ENCODE assay signal across 5 fruit fly cellular contexts in the genomic region with DNA sequence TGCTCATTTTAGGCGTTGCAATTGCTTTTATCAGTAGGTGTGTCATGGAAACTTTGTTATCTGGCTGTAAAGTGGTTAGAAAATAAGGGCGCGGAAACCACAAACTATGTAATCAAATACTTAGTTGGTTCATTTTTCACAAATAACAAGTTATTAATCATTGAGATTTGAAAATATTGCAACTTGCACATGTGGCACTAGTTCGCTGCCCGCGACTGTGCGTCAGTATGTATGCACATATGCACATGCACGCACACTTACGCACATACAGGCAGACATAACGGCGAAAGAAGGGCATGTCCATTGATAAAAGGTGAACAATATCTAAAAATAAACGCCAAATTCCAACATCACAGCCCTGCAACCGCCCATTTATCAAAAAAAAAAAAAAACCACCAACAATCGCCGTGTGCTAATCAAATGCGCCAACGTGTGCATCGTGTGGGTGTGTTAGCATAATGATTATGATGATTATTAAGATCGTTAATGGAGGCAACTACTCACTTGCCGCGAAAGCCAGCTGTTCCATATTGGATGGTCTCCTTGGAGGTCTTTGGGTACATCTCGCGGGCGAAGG.
TF ChIP-seq lines count a peak whose summit lies in the region.

No protein-coding gene starts in this region.

TF ChIP-seq in whole organism, adult, 20 proteins besides CTCF, POLR2A, EP300 and RAD21 (continued from another document):
- no peak for TF ChIP-seq kay (GFP tag; lab: Kevin White, UChicago; ENCODE audit: borderline replicate concordance)
- no peak for TF ChIP-seq CG1620 (GFP tag; optimal IDR thresholded peaks at IDR 0.05; lab: Kevin White, UChicago)
- no peak for TF ChIP-seq toe (GFP tag; optimal IDR thresholded peaks at IDR 0.05; lab: Kevin White, UChicago)

TF ChIP-seq in whole organism, embryonic, 481 proteins besides CTCF, POLR2A, EP300 and RAD21 (continued from another document and continues in another):
- TF ChIP-seq D (optimal IDR thresholded peaks at IDR 0.05; lab: Kevin White, UChicago) (peak; percentile 57), D (GFP tag; optimal IDR thresholded peaks at IDR 0.05; lab: Kevin White, UChicago) (peak; percentile 52), CG4360 (GFP tag; IDR thresholded peaks at IDR 0.05; lab: Robert Waterston, UW) (0 out of 2 replicates have a peak, but pooled peaks have one; percentile 35), row (GFP tag; IDR thresholded peaks at IDR 0.05; lab: Robert Waterston, UW) (peak; percentile 39; the same call in 1 of the 3 replicates), CG43689 (GFP tag; IDR thresholded peaks at IDR 0.05; lab: Robert Waterston, UW) (no peak), CG6654 (GFP tag; optimal IDR thresholded peaks at IDR 0.05; lab: Kevin White, UChicago) (peak; percentile 15), gce (GFP tag; IDR thresholded peaks at IDR 0.05; lab: Robert Waterston, UW) (no peak), tx (GFP tag; optimal IDR thresholded peaks at IDR 0.05; lab: Kevin White, UChicago) (no peak), CG11085 (GFP tag; IDR thresholded peaks at IDR 0.05; lab: Robert Waterston, UW) (no peak), CG12071 (GFP tag; optimal IDR thresholded peaks at IDR 0.05; lab: Kevin White, UChicago) (peak; percentile 25), vfl (GFP tag; optimal IDR thresholded peaks at IDR 0.05; lab: Kevin White, UChicago) (no peak), Asciz (GFP tag; optimal IDR thresholded peaks at IDR 0.05; lab: Kevin White, UChicago) (peak; percentile 57), Gsc (GFP tag; IDR thresholded peaks at IDR 0.05; lab: Robert Waterston, UW) (no peak), BtbVII (GFP tag; optimal IDR thresholded peaks at IDR 0.05; lab: Kevin White, UChicago) (peak; percentile 19), HLH3B (GFP tag; IDR thresholded peaks at IDR 0.05; lab: Robert Waterston, UW) (peak; percentile 60), Rx (GFP tag; IDR thresholded peaks at IDR 0.05; lab: Robert Waterston, UW) (peak; percentile 22; the same call in 1 of the 2 replicates), NK7.1 (GFP tag; optimal IDR thresholded peaks at IDR 0.05; lab: Kevin White, UChicago) (no peak), Hand (GFP tag; optimal IDR thresholded peaks at IDR 0.05; lab: Kevin White, UChicago) (peak; percentile 4), aop (GFP tag; IDR thresholded peaks at IDR 0.05; lab: Robert Waterston, UW) (no peak), Lpt (GFP tag; optimal IDR thresholded peaks at IDR 0.05; lab: Kevin White, UChicago) (no peak), corto (GFP tag; optimal IDR thresholded peaks at IDR 0.05; lab: Kevin White, UChicago) (peak; percentile 62), knrl (GFP tag; IDR thresholded peaks at IDR 0.05; lab: Robert Waterston, UW; ENCODE audit: partially characterized antibody) (no peak), CG5953 (GFP tag; IDR thresholded peaks at IDR 0.05; lab: Robert Waterston, UW) (no peak), fd3F (GFP tag; optimal IDR thresholded peaks at IDR 0.05; lab: Kevin White, UChicago) (no peak), CG3838 (GFP tag; optimal IDR thresholded peaks at IDR 0.05; lab: Kevin White, UChicago) (no peak), odd (GFP tag; optimal IDR thresholded peaks at IDR 0.05; lab: Kevin White, UChicago) (no peak), CG9727 (GFP tag; optimal IDR thresholded peaks at IDR 0.05; lab: Kevin White, UChicago) (peak; percentile 29), Poxn (GFP tag; IDR thresholded peaks at IDR 0.05; lab: Robert Waterston, UW) (no peak), nerfin-2 (GFP tag; IDR thresholded peaks at IDR 0.05; lab: Robert Waterston, UW; ENCODE audit: partially characterized antibody) (no peak), CG15479 (GFP tag; optimal IDR thresholded peaks at IDR 0.05; lab: Kevin White, UChicago) (no peak)

TF ChIP-seq in whole organism, prepupa, 60 proteins besides CTCF, POLR2A, EP300 and RAD21 (continued from another document and continues in another):
- TF ChIP-seq CG31627 (GFP tag; optimal IDR thresholded peaks at IDR 0.05; lab: Kevin White, UChicago) (peak; percentile 73), Lpt (GFP tag; optimal IDR thresholded peaks at IDR 0.05; lab: Kevin White, UChicago) (peak; percentile 40), svp (GFP tag; lab: Kevin White, UChicago) (no peak), CG4318 (GFP tag; optimal IDR thresholded peaks at IDR 0.05; lab: Kevin White, UChicago) (no peak), CG8319 (GFP tag; optimal IDR thresholded peaks at IDR 0.05; lab: Kevin White, UChicago) (peak; percentile 21), CG3032 (tag; optimal IDR thresholded peaks at IDR 0.05; lab: Kevin White, UChicago) (peak; percentile 46), topi (GFP tag; optimal IDR thresholded peaks at IDR 0.05; lab: Kevin White, UChicago) (peak; percentile 76), Blimp-1 (GFP tag; optimal IDR thresholded peaks at IDR 0.05; lab: Kevin White, UChicago) (no peak), salr (GFP tag; optimal IDR thresholded peaks at IDR 0.05; lab: Kevin White, UChicago) (peak in 1 of 2 experiments; percentile 63), Sox14 (GFP tag; optimal IDR thresholded peaks at IDR 0.05; lab: Kevin White, UChicago) (peak; percentile 74), vri (GFP tag; optimal IDR thresholded peaks at IDR 0.05; lab: Kevin White, UChicago) (peak; percentile 71), CG10669 (GFP tag; optimal IDR thresholded peaks at IDR 0.05; lab: Kevin White, UChicago) (peak; percentile 59), acj6 (GFP tag; optimal IDR thresholded peaks at IDR 0.05; lab: Kevin White, UChicago) (peak; percentile 69), dac (GFP tag; optimal IDR thresholded peaks at IDR 0.05; lab: Kevin White, UChicago) (peak; percentile 47), achi (GFP tag; optimal IDR thresholded peaks at IDR 0.05; lab: Kevin White, UChicago) (peak; percentile 55), OdsH (GFP tag; optimal IDR thresholded peaks at IDR 0.05; lab: Kevin White, UChicago) (peak; percentile 72), CG8119 (GFP tag; IDR thresholded peaks at IDR 0.05; lab: Robert Waterston, UW) (peak; percentile 71; the same call in 2 of the 3 replicates), Eip75B (GFP tag; optimal IDR thresholded peaks at IDR 0.05; lab: Kevin White, UChicago) (peak; percentile 50), CG10631 (GFP tag; optimal IDR thresholded peaks at IDR 0.05; lab: Kevin White, UChicago) (peak; percentile 44), Sox102F (GFP tag; optimal IDR thresholded peaks at IDR 0.05; lab: Kevin White, UChicago) (no peak), Gug (GFP tag; IDR thresholded peaks at IDR 0.05; lab: Robert Waterston, UW) (peak; percentile 51), Ets21C (GFP tag; optimal IDR thresholded peaks at IDR 0.05; lab: Kevin White, UChicago) (peak; percentile 60), fd85E (GFP tag; optimal IDR thresholded peaks at IDR 0.05; lab: Kevin White, UChicago) (no peak), CG11902 (GFP tag; optimal IDR thresholded peaks at IDR 0.05; lab: Kevin White, UChicago) (peak; percentile 18), Sox15 (GFP tag; optimal IDR thresholded peaks at IDR 0.05; lab: Kevin White, UChicago) (no peak), CG8632 (GFP tag; optimal IDR thresholded peaks at IDR 0.05; lab: Kevin White, UChicago) (peak; percentile 61), spab (GFP tag; optimal IDR thresholded peaks at IDR 0.05; lab: Kevin White, UChicago) (peak; percentile 51), CG15336 (GFP tag; IDR thresholded peaks at IDR 0.05; lab: Robert Waterston, UW) (peak; percentile 60), dsx (GFP tag; optimal IDR thresholded peaks at IDR 0.05; lab: Kevin White, UChicago; ENCODE audit: poor library complexity, severe bottlenecking) (peak; percentile 60), Eip78C (GFP tag; lab: Kevin White, UChicago) (peak; percentile 94), Hr38 (GFP tag; optimal IDR thresholded peaks at IDR 0.05; lab: Kevin White, UChicago) (no peak), CG6792 (GFP tag; optimal IDR thresholded peaks at IDR 0.05; lab: Kevin White, UChicago) (peak; percentile 63)

TF ChIP-seq in whole organism, pupa, 21 proteins besides CTCF, POLR2A, EP300 and RAD21 (continued from another document):
- TF ChIP-seq CG8301 (tag; optimal IDR thresholded peaks at IDR 0.05; lab: Kevin White, UChicago): peak; percentile 73
- TF ChIP-seq CG32121 (GFP tag; IDR thresholded peaks at IDR 0.05; lab: Robert Waterston, UW): peak; percentile 74

TF ChIP-seq in whole organism, wandering third instar larva, 38 proteins besides CTCF, POLR2A, EP300 and RAD21 (continued from another document):
- TF ChIP-seq jim (GFP tag; optimal IDR thresholded peaks at IDR 0.05; lab: Kevin White, UChicago): no peak
- no peak for TF ChIP-seq sage (GFP tag; optimal IDR thresholded peaks at IDR 0.05; lab: Kevin White, UChicago)
- TF ChIP-seq foxo (GFP tag; optimal IDR thresholded peaks at IDR 0.05; lab: Kevin White, UChicago): peak in 1 of 2 experiments; percentile 77
- TF ChIP-seq CrebA (GFP tag; optimal IDR thresholded peaks at IDR 0.05; lab: Kevin White, UChicago; ENCODE audit: borderline replicate concordance): no peak
- peak; percentile 39 for TF ChIP-seq woc (GFP tag; optimal IDR thresholded peaks at IDR 0.05; lab: Kevin White, UChicago)
- peak; percentile 41 for TF ChIP-seq HLH106 (tag; optimal IDR thresholded peaks at IDR 0.05; lab: Kevin White, UChicago)
- peak; percentile 9 for TF ChIP-seq Hr83 (GFP tag; optimal IDR thresholded peaks at IDR 0.05; lab: Kevin White, UChicago; ENCODE audit: poor library complexity, severe bottlenecking)
- peak; percentile 55 for TF ChIP-seq OdsH (GFP tag; optimal IDR thresholded peaks at IDR 0.05; lab: Kevin White, UChicago)
- TF ChIP-seq rgr (GFP tag; optimal IDR thresholded peaks at IDR 0.05; lab: Kevin White, UChicago): peak; percentile 63
- TF ChIP-seq br (GFP tag; optimal IDR thresholded peaks at IDR 0.05; lab: Kevin White, UChicago): peak; percentile 61
- TF ChIP-seq psq (GFP tag; optimal IDR thresholded peaks at IDR 0.05; lab: Kevin White, UChicago): peak; percentile 22
- peak; percentile 27 for TF ChIP-seq CG32264 (GFP tag; optimal IDR thresholded peaks at IDR 0.05; lab: Kevin White, UChicago)
- no peak for TF ChIP-seq lola (GFP tag; optimal IDR thresholded peaks at IDR 0.05; lab: Kevin White, UChicago)
- TF ChIP-seq Dfd (GFP tag; optimal IDR thresholded peaks at IDR 0.05; lab: Kevin White, UChicago): no peak
- TF ChIP-seq pan (optimal IDR thresholded peaks at IDR 0.05; lab: Kevin White, UChicago): no peak
- no peak for TF ChIP-seq sv (GFP tag; optimal IDR thresholded peaks at IDR 0.05; lab: Kevin White, UChicago)
- TF ChIP-seq dmrt93B (GFP tag; optimal IDR thresholded peaks at IDR 0.05; lab: Kevin White, UChicago): no peak
